Fruit fly (Drosophila melanogaster): ENCODE results near the gene cno.

DNA sequence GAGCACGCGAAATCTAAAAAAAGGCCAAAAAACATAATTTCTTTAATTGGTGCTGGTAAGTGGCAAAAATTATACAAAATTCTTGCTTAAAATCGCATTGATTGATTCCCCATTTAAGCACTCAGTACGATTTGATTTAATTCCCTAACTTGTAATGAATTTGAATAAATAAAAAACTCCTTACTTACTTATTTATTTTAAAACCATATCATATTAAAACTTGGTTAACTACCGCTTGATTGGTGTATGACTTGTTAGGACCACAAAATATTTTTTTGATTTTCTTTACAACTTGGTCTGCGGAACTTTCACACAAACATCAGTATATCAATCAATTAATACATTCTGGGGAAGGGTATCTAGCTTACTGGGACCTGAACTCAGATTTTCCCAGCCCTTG, 35.6 kb upstream of the cno start, which contains the start of gene CG1113:
- no peak for TF ChIP-seq psq (optimal IDR thresholded peaks at IDR 0.05)
- TF ChIP-seq usp (GFP tag; optimal IDR thresholded peaks at IDR 0.05) = no peak
- no peak for TF ChIP-seq Dll (optimal IDR thresholded peaks at IDR 0.05)
- no peak for TF ChIP-seq EcR (GFP tag; optimal IDR thresholded peaks at IDR 0.05)
- TF ChIP-seq CG8478 (optimal IDR thresholded peaks at IDR 0.05) = no peak
- TF ChIP-seq pan (optimal IDR thresholded peaks at IDR 0.05) = no peak
